In the genomic region with DNA sequence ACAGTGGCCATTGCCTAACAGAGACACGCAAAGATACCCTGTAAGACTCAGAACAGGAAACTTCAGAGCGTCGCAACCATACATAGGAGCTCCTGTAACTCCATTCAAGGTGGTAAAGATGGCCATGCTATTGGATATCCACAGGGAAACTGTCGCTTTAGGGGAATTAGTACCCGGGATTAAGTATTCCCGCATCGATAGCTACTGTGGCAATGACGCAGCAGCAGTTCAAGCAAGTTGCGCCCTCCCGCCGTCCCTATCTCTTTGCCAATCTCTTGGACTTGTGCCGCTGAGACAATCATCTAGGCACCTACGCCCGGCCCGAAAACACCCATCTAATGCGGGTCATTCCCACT, we compare ENCODE assay signal across 1 fruit fly cellular context.
TF ChIP-seq lines count a peak whose summit lies in the region.

No protein-coding gene starts in this region.

TF ChIP-seq in whole organism, embryonic, 481 proteins besides CTCF, POLR2A, EP300 and RAD21 (continued from another document and continues in another):
- TF ChIP-seq Optix (GFP tag; IDR thresholded peaks at IDR 0.05; lab: Robert Waterston, UW) (peak; percentile 59; the same call in 2 of the 3 replicates), dmrt11E (tag; optimal IDR thresholded peaks at IDR 0.05; lab: Kevin White, UChicago) (no peak), Hmr (GFP tag; optimal IDR thresholded peaks at IDR 0.05; lab: Kevin White, UChicago) (peak; percentile 65), Bdp1 (GFP tag; optimal IDR thresholded peaks at IDR 0.05; lab: Kevin White, UChicago) (peak; percentile 9), ap (GFP tag; IDR thresholded peaks at IDR 0.05; lab: Robert Waterston, UW) (no peak), CG3847 (GFP tag; IDR thresholded peaks at IDR 0.05; lab: Robert Waterston, UW) (peak; percentile 75), CG1832 (GFP tag; optimal IDR thresholded peaks at IDR 0.05; lab: Kevin White, UChicago) (no peak), CG8944 (GFP tag; optimal IDR thresholded peaks at IDR 0.05; lab: Kevin White, UChicago) (peak; percentile 9), CG1233 (GFP tag; optimal IDR thresholded peaks at IDR 0.05; lab: Kevin White, UChicago) (no peak), Jarid2 (GFP tag; optimal IDR thresholded peaks at IDR 0.05; lab: Kevin White, UChicago) (peak; percentile 11), gfzf (GFP tag; optimal IDR thresholded peaks at IDR 0.05; lab: Kevin White, UChicago) (no peak), Lpt (GFP tag; optimal IDR thresholded peaks at IDR 0.05; lab: Kevin White, UChicago) (no peak), br (optimal IDR thresholded peaks at IDR 0.05; lab: Kevin White, UChicago) (no peak), luna (GFP tag; optimal IDR thresholded peaks at IDR 0.05; lab: Kevin White, UChicago) (peak; percentile 20), fd102C (GFP tag; optimal IDR thresholded peaks at IDR 0.05; lab: Kevin White, UChicago) (no peak), sens-2 (GFP tag; IDR thresholded peaks at IDR 0.05; lab: Robert Waterston, UW) (no peak), dati (GFP tag; IDR thresholded peaks at IDR 0.05; lab: Robert Waterston, UW) (no peak), Hmx (GFP tag; optimal IDR thresholded peaks at IDR 0.05; lab: Kevin White, UChicago) (no peak), NK7.1 (GFP tag; optimal IDR thresholded peaks at IDR 0.05; lab: Kevin White, UChicago) (peak; percentile 41), chn (GFP tag; optimal IDR thresholded peaks at IDR 0.05; lab: Kevin White, UChicago) (peak; percentile 21), gcm2 (GFP tag; optimal IDR thresholded peaks at IDR 0.05; lab: Kevin White, UChicago) (peak; percentile 26), Bgb (GFP tag; IDR thresholded peaks at IDR 0.05; lab: Robert Waterston, UW; ENCODE audit: partially characterized antibody) (no peak), CG12299 (tag; optimal IDR thresholded peaks at IDR 0.05; lab: Kevin White, UChicago) (no peak), CG15514 (GFP tag; optimal IDR thresholded peaks at IDR 0.05; lab: Kevin White, UChicago) (peak; percentile 50), CG10462 (GFP tag; optimal IDR thresholded peaks at IDR 0.05; lab: Kevin White, UChicago) (no peak), CG16779 (GFP tag; IDR thresholded peaks at IDR 0.05; lab: Robert Waterston, UW) (no peak), slp2 (GFP tag; optimal IDR thresholded peaks at IDR 0.05; lab: Kevin White, UChicago) (peak; percentile 35), wor (GFP tag; IDR thresholded peaks at IDR 0.05; lab: Robert Waterston, UW) (peak; percentile 34; the same call in 1 of the 2 replicates), Side (GFP tag; optimal IDR thresholded peaks at IDR 0.05; lab: Kevin White, UChicago) (peak; percentile 76), bowl (GFP tag; IDR thresholded peaks at IDR 0.05; lab: Robert Waterston, UW) (no peak), chif (GFP tag; optimal IDR thresholded peaks at IDR 0.05; lab: Kevin White, UChicago) (peak in 1 of 2 experiments; percentile 43), CG3281 (GFP tag; optimal IDR thresholded peaks at IDR 0.05; lab: Kevin White, UChicago) (peak; percentile 76), Usf (GFP tag; optimal IDR thresholded peaks at IDR 0.05; lab: Kevin White, UChicago) (peak; percentile 43), MBD-R2 (GFP tag; IDR thresholded peaks at IDR 0.05; lab: Robert Waterston, UW) (peak; percentile 52; the same call in 1 of the 2 replicates), NfI (GFP tag; optimal IDR thresholded peaks at IDR 0.05; lab: Kevin White, UChicago) (peak; percentile 52), Atf3 (GFP tag; optimal IDR thresholded peaks at IDR 0.05; lab: Kevin White, UChicago) (peak; percentile 10), dm (GFP tag; optimal IDR thresholded peaks at IDR 0.05; lab: Kevin White, UChicago) (no peak), HLH54F (GFP tag; optimal IDR thresholded peaks at IDR 0.05; lab: Kevin White, UChicago) (peak; percentile 53), kay (GFP tag; optimal IDR thresholded peaks at IDR 0.05; lab: Kevin White, UChicago) (peak; percentile 98), Max (GFP tag; optimal IDR thresholded peaks at IDR 0.05; lab: Kevin White, UChicago) (no peak), CG18262 (tag; optimal IDR thresholded peaks at IDR 0.05; lab: Kevin White, UChicago) (peak; percentile 39), trem (tag; optimal IDR thresholded peaks at IDR 0.05; lab: Kevin White, UChicago) (no peak), CG14860 (GFP tag; IDR thresholded peaks at IDR 0.05; lab: Robert Waterston, UW; ENCODE audit: partially characterized antibody) (no peak), bab2 (GFP tag; optimal IDR thresholded peaks at IDR 0.05; lab: Kevin White, UChicago) (no peak), TFAM (GFP tag; optimal IDR thresholded peaks at IDR 0.05; lab: Kevin White, UChicago) (no peak), cas (GFP tag; IDR thresholded peaks at IDR 0.05; lab: Robert Waterston, UW) (0 out of 2 replicates have a peak, but pooled peaks have one; percentile 53), CG5245 (GFP tag; optimal IDR thresholded peaks at IDR 0.05; lab: Kevin White, UChicago) (no peak), Tbp (GFP tag; optimal IDR thresholded peaks at IDR 0.05; lab: Kevin White, UChicago) (no peak), ssp (GFP tag; IDR thresholded peaks at IDR 0.05; lab: Robert Waterston, UW) (peak; percentile 51; the same call in 1 of the 2 replicates), CG11695 (GFP tag; IDR thresholded peaks at IDR 0.05; lab: Robert Waterston, UW) (peak; percentile 81), cad (GFP tag; optimal IDR thresholded peaks at IDR 0.05; lab: Kevin White, UChicago) (no peak), CG15073 (GFP tag; optimal IDR thresholded peaks at IDR 0.05; lab: Kevin White, UChicago) (no peak), CG7839 (tag; optimal IDR thresholded peaks at IDR 0.05; lab: Kevin White, UChicago) (peak; percentile 71), ranshi (GFP tag; IDR thresholded peaks at IDR 0.05; lab: Robert Waterston, UW) (peak; percentile 65; the same call in 1 of the 2 replicates), zfh1 (GFP tag; IDR thresholded peaks at IDR 0.05; lab: Robert Waterston, UW) (peak; percentile 74; the same call in 2 of the 3 replicates), Dbx (GFP tag; IDR thresholded peaks at IDR 0.05; lab: Robert Waterston, UW) (peak; percentile 76), gro (GFP tag; optimal IDR thresholded peaks at IDR 0.05; lab: Kevin White, UChicago) (no peak), Pdp1 (GFP tag; optimal IDR thresholded peaks at IDR 0.05; lab: Kevin White, UChicago) (peak; percentile 24 to 61), HLHmδ (GFP tag; optimal IDR thresholded peaks at IDR 0.05; lab: Kevin White, UChicago) (no peak), Mes4 (GFP tag; optimal IDR thresholded peaks at IDR 0.05; lab: Kevin White, UChicago) (no peak), sqz (GFP tag; optimal IDR thresholded peaks at IDR 0.05; lab: Kevin White, UChicago) (no peak), CG17385 (GFP tag; optimal IDR thresholded peaks at IDR 0.05; lab: Kevin White, UChicago) (peak; percentile 53), D (optimal IDR thresholded peaks at IDR 0.05; lab: Kevin White, UChicago) (no peak), D (GFP tag; optimal IDR thresholded peaks at IDR 0.05; lab: Kevin White, UChicago) (peak; percentile 36), gem (tag; optimal IDR thresholded peaks at IDR 0.05; lab: Kevin White, UChicago) (peak; percentile 69), jigr1 (GFP tag; IDR thresholded peaks at IDR 0.05; lab: Robert Waterston, UW) (peak; percentile 11; the same call in 1 of the 3 replicates), ro (GFP tag; IDR thresholded peaks at IDR 0.05; lab: Robert Waterston, UW) (0 out of 2 replicates have a peak, but pooled peaks have one; percentile 44), CG10147 (GFP tag; optimal IDR thresholded peaks at IDR 0.05; lab: Kevin White, UChicago) (peak; percentile 11), tll (GFP tag; optimal IDR thresholded peaks at IDR 0.05; lab: Kevin White, UChicago) (no peak), tna (GFP tag; IDR thresholded peaks at IDR 0.05; lab: Robert Waterston, UW; ENCODE audit: partially characterized antibody) (no peak), D19A (tag; optimal IDR thresholded peaks at IDR 0.05; lab: Kevin White, UChicago) (peak; percentile 25), CG33213 (GFP tag; optimal IDR thresholded peaks at IDR 0.05; lab: Kevin White, UChicago) (peak; percentile 11), zen (tag; optimal IDR thresholded peaks at IDR 0.05; lab: Kevin White, UChicago) (peak; percentile 20), kni (GFP tag; optimal IDR thresholded peaks at IDR 0.05; lab: Kevin White, UChicago) (peak; percentile 42), Hey (tag; optimal IDR thresholded peaks at IDR 0.05; lab: Kevin White, UChicago) (peak; percentile 2), YL-1 (GFP tag; optimal IDR thresholded peaks at IDR 0.05; lab: Kevin White, UChicago) (no peak), CG31388 (GFP tag; optimal IDR thresholded peaks at IDR 0.05; lab: Kevin White, UChicago) (no peak), gt (GFP tag; IDR thresholded peaks at IDR 0.05; lab: Robert Waterston, UW) (no peak), CG13894 (tag; optimal IDR thresholded peaks at IDR 0.05; lab: Kevin White, UChicago) (peak; percentile 40), CG30431 (GFP tag; optimal IDR thresholded peaks at IDR 0.05; lab: Kevin White, UChicago) (peak; percentile 16), her (GFP tag; optimal IDR thresholded peaks at IDR 0.05; lab: Kevin White, UChicago) (peak; percentile 72), ewg (GFP tag; optimal IDR thresholded peaks at IDR 0.05; lab: Kevin White, UChicago) (peak; percentile 19), CG2202 (tag; optimal IDR thresholded peaks at IDR 0.05; lab: Kevin White, UChicago) (no peak), ken (GFP tag; IDR thresholded peaks at IDR 0.05; lab: Robert Waterston, UW) (0 out of 3 replicates have a peak, but pooled peaks have one; percentile 50), Mad (GFP tag; optimal IDR thresholded peaks at IDR 0.05; lab: Kevin White, UChicago) (peak; percentile 14), bbx (GFP tag; IDR thresholded peaks at IDR 0.05; lab: Robert Waterston, UW; ENCODE audit: partially characterized antibody) (no peak), CG9797 (GFP tag; optimal IDR thresholded peaks at IDR 0.05; lab: Kevin White, UChicago) (no peak), Abd-B (GFP tag; optimal IDR thresholded peaks at IDR 0.05; lab: Kevin White, UChicago) (peak; percentile 15), Dref (GFP tag; IDR thresholded peaks at IDR 0.05; lab: Robert Waterston, UW) (no peak), CG43689 (GFP tag; IDR thresholded peaks at IDR 0.05; lab: Robert Waterston, UW) (no peak), CG6765 (GFP tag; optimal IDR thresholded peaks at IDR 0.05; lab: Kevin White, UChicago) (no peak), CG8765 (GFP tag; IDR thresholded peaks at IDR 0.05; lab: Robert Waterston, UW) (0 out of 2 replicates have a peak, but pooled peaks have one; percentile 15), Eip74EF (GFP tag; optimal IDR thresholded peaks at IDR 0.05; lab: Kevin White, UChicago) (peak in 1 of 2 experiments; percentile 6), Rfx (GFP tag; IDR thresholded peaks at IDR 0.05; lab: Robert Waterston, UW) (peak; percentile 86), twi (tag; optimal IDR thresholded peaks at IDR 0.05; lab: Kevin White, UChicago) (no peak), CG6683 (GFP tag; optimal IDR thresholded peaks at IDR 0.05; lab: Kevin White, UChicago) (peak; percentile 46), CG12155 (GFP tag; optimal IDR thresholded peaks at IDR 0.05; lab: Kevin White, UChicago) (peak; percentile 60), bcd (GFP tag; optimal IDR thresholded peaks at IDR 0.05; lab: Kevin White, UChicago) (peak; percentile 65), CG13424 (tag; optimal IDR thresholded peaks at IDR 0.05; lab: Kevin White, UChicago) (peak; percentile 77), PHDP (tag; optimal IDR thresholded peaks at IDR 0.05; lab: Kevin White, UChicago) (peak; percentile 55), CG3163 (GFP tag; optimal IDR thresholded peaks at IDR 0.05; lab: Kevin White, UChicago) (peak; percentile 46), CG17829 (tag; optimal IDR thresholded peaks at IDR 0.05; lab: Kevin White, UChicago) (peak; percentile 34), Dek (tag; optimal IDR thresholded peaks at IDR 0.05; lab: Kevin White, UChicago) (peak; percentile 58), vnd (GFP tag; IDR thresholded peaks at IDR 0.05; lab: Robert Waterston, UW; ENCODE audit: partially characterized antibody) (no peak), psq (GFP tag; optimal IDR thresholded peaks at IDR 0.05; lab: Kevin White, UChicago) (no peak), CG18619 (GFP tag; optimal IDR thresholded peaks at IDR 0.05; lab: Kevin White, UChicago) (peak; percentile 42), CG4282 (GFP tag; optimal IDR thresholded peaks at IDR 0.05; lab: Kevin White, UChicago) (no peak), CoRest (tag; optimal IDR thresholded peaks at IDR 0.05; lab: Kevin White, UChicago) (peak; percentile 54), gce (GFP tag; IDR thresholded peaks at IDR 0.05; lab: Robert Waterston, UW) (peak; percentile 57; the same call in 2 of the 3 replicates), jumu (GFP tag; optimal IDR thresholded peaks at IDR 0.05; lab: Kevin White, UChicago) (peak; percentile 62), CG18476 (GFP tag; optimal IDR thresholded peaks at IDR 0.05; lab: Kevin White, UChicago) (no peak), ind (GFP tag; optimal IDR thresholded peaks at IDR 0.05; lab: Kevin White, UChicago) (peak; percentile 77), CG13775 (GFP tag; optimal IDR thresholded peaks at IDR 0.05; lab: Kevin White, UChicago) (peak; percentile 26), crc (GFP tag; optimal IDR thresholded peaks at IDR 0.05; lab: Kevin White, UChicago) (peak; percentile 32), CG10431 (GFP tag; optimal IDR thresholded peaks at IDR 0.05; lab: Kevin White, UChicago) (no peak), tio (GFP tag; optimal IDR thresholded peaks at IDR 0.05; lab: Kevin White, UChicago) (no peak), pnt (GFP tag; optimal IDR thresholded peaks at IDR 0.05; lab: Kevin White, UChicago) (peak; percentile 56), CG17912 (GFP tag; optimal IDR thresholded peaks at IDR 0.05; lab: Kevin White, UChicago) (peak; percentile 5), btn (GFP tag; optimal IDR thresholded peaks at IDR 0.05; lab: Kevin White, UChicago) (peak; percentile 15), CG2120 (GFP tag; optimal IDR thresholded peaks at IDR 0.05; lab: Kevin White, UChicago) (peak; percentile 70), CG6791 (GFP tag; IDR thresholded peaks at IDR 0.05; lab: Robert Waterston, UW; ENCODE audit: partially characterized antibody) (no peak), wdn (GFP tag; IDR thresholded peaks at IDR 0.05; lab: Robert Waterston, UW) (peak; percentile 65), Fer1 (GFP tag; optimal IDR thresholded peaks at IDR 0.05; lab: Kevin White, UChicago) (peak; percentile 82), CG2129 (GFP tag; IDR thresholded peaks at IDR 0.05; lab: Robert Waterston, UW; ENCODE audit: partially characterized antibody) (no peak), CG4854 (GFP tag; optimal IDR thresholded peaks at IDR 0.05; lab: Kevin White, UChicago) (no peak), NC2β (GFP tag; optimal IDR thresholded peaks at IDR 0.05; lab: Kevin White, UChicago) (peak; percentile 27), stc (GFP tag; IDR thresholded peaks at IDR 0.05; lab: Robert Waterston, UW) (peak; percentile 47; the same call in 1 of the 2 replicates)
